Worm (Caenorhabditis elegans) whole organism, late embryonic: ENCODE measurements around the gene irld-51.

Experiments used
- dve-1 ChIP-seq: sonication (generic microtip); optimal IDR thresholded peaks from 2 replicates; lab custom pipeline; 2017; ENCODE audit warnings: antibody characterized with exemption, mild to moderate bottlenecking, missing genetic modification characterization, missing compliant biosample characterization
- fkh-10 ChIP-seq: fragments of 150-350 bp; optimal IDR thresholded peaks from 2 replicates; lab custom pipeline; 2014; ENCODE audit warnings: missing biosample characterization, missing genetic modification reagents, missing genetic modification characterization
- pqm-1 ChIP-seq: sonication (generic microtip); optimal IDR thresholded peaks from 2 replicates; lab custom pipeline; 2016; ENCODE audit warnings: missing genetic modification characterization, missing compliant biosample characterization

DNA sequence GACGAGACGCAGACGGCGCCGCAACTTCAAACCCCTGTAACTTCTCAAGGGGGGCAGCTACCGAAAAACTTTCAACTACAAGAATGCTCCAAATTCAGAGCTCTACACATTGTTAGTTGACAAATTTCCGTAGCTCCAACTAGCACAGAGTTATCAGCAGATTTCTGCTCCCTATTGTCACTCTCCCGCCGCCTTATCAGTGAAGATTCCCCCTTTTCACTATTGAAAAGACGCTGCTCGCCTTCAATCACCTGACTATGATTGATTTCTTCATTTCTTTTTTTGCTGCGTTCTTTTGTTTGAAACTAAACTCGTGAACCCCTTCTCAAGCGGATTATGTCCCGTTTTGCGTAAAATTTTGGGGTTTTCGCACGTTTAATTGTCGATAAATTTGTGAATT lies 30.2 kb downstream of the irld-51 start:
- no peak for TF ChIP-seq pqm-1 (tag; lab: Kevin White, UChicago)
- TF ChIP-seq fkh-10 = no peak
- no peak for TF ChIP-seq dve-1 (tag; lab: Kevin White, UChicago)
